Fruit fly (Drosophila melanogaster) Kc167 (cell line): Measurements from ENCODE around the gene CG9986.

Source experiments
- Myc ChIP-seq: fragments of >200 bp; optimal IDR thresholded peaks from 2 replicates; lab custom pipeline; 2017; ENCODE audit warnings: missing external identifiers
- Sin3A ChIP-seq: fragments of >200 bp; optimal IDR thresholded peaks from 2 replicates; lab custom pipeline; 2018; ENCODE audit warnings: missing external identifiers
- insv ChIP-seq: fragments of >200 bp; optimal IDR thresholded peaks from 3 replicates; lab custom pipeline; 2018; ENCODE audit warnings: missing external identifiers
- psq ChIP-seq: fragments of >200 bp; optimal IDR thresholded peaks from 2 replicates; lab custom pipeline; 2017; ENCODE audit warnings: missing external identifiers
- ttk ChIP-seq: sonication (Bioruptor generic); optimal IDR thresholded peaks from 2 replicates; lab custom pipeline; 2017; ENCODE audit warnings: missing external identifiers

DNA sequence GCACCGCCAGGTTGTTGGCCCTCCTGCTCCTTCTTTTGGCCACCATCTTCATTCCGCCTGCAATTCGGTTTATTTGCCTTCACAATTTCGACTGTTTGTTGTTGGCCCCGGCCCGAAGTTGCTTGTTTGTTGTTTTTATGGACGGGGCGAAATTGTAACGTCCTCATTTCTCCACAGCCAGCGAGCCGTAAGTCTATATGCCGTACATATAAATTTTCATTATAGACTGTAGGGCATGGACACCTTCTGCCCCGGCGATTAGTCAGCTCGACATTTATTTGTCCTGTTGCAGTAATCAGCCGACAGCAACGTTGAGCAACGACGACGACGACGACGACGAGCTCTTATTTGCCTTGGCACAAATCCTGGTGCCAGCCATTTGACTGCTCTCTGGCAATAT lies 47.1 kb upstream of the CG9986 start:
- TF ChIP-seq psq (lab: Kevin White, UChicago) (no peak), Myc (lab: Kevin White, UChicago) (no peak), ttk (no peak), Sin3A (lab: Kevin White, UChicago) (no peak), insv (lab: Kevin White, UChicago) (no peak)
